Worm (Caenorhabditis elegans) whole organism, L1 larva: ENCODE measurements around the gene sap-49.

ENCODE experiments used
- fkh-10 ChIP-seq: sonication (generic microtip); optimal IDR thresholded peaks from 2 replicates; lab custom pipeline; 2017; ENCODE audit warnings: missing biosample characterization, missing genetic modification reagents, missing genetic modification characterization
- nhr-11 ChIP-seq: fragments of 150-350 bp; optimal IDR thresholded peaks from 2 replicates; lab custom pipeline; 2014; ENCODE audit warnings: missing biosample characterization, missing genetic modification characterization
- nhr-237 ChIP-seq: fragments of 150-350 bp; optimal IDR thresholded peaks from 2 replicates; lab custom pipeline; 2014; ENCODE audit warnings: missing biosample characterization, missing genetic modification characterization
- snpc-4 ChIP-seq: fragments of 150-350 bp; optimal IDR thresholded peaks from 2 replicates; lab custom pipeline; 2014; ENCODE audit warnings: missing biosample characterization, missing genetic modification characterization

DNA sequence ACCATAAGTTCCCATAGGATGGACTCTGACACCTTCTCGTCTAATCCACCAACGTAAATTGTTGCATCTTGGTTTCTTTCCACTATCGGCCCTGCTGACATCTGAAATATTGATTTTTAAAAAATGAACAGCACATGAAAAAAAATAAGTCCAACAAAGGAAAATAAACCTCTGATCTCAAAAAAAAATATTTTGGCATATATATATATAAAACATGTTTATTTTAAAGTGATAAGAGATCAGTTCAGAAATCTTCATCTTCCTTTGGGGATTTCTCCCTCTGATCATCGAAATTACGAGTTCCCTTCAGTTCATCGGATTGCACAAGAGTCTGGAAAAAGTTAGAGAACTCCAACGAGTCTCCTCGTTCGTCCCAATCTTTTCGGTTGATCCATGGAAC is at the start of gene sap-49:
- TF ChIP-seq nhr-237 (tag; lab: Kevin White, UChicago) (no peak), snpc-4 (tag; lab: Kevin White, UChicago) (no peak), nhr-11 (tag; lab: Kevin White, UChicago) (no peak), fkh-10 (GFP tag; lab: Kevin White, UChicago) (no peak)
